Worm (Caenorhabditis elegans): ENCODE measurements around the gene asp-6.

asp-6 gene

ce11 chrV:8300935-8301535 is 32.3 kb upstream of the asp-6 start, which contains the start of gene W02D7.6:
Gene W02D7.6, minus strand, starts transcription at chrV:8301507.
- TF ChIP-seq T22C8.4 (GFP tag; IDR thresholded peaks at IDR 0.05) (no peak), flt-1 (GFP tag; IDR thresholded peaks at IDR 0.05) (0 out of 2 replicates have a peak, but pooled peaks have one; percentile 40)

- TF ChIP-seq ztf-23 (GFP tag; IDR thresholded peaks at IDR 0.05) (no peak), klf-2 (GFP tag; conservative IDR thresholded peaks at IDR 0.05) (no peak), T22C8.4 (GFP tag; IDR thresholded peaks at IDR 0.05) (no peak), med-1 (GFP tag; optimal IDR thresholded peaks at IDR 0.05; ENCODE audit: insufficient read depth) (no peak), ref-1 (GFP tag; conservative IDR thresholded peaks at IDR 0.05) (no peak), cog-1 (tag; optimal IDR thresholded peaks at IDR 0.05) (no peak), tab-1 (GFP tag; IDR thresholded peaks at IDR 0.05) (no peak), ztf-29 (GFP tag; IDR thresholded peaks at IDR 0.05) (no peak), flt-1 (GFP tag; IDR thresholded peaks at IDR 0.05) (no peak)
These were observed 30.6 kb upstream of the asp-6 start, which contains the start of gene W02D7.5 for ce11 chrV:8299191-8299854. Gene W02D7.5, minus strand, starts transcription at chrV:8299241.

ce11 chrV:8297504-8297903 is 28.8 kb upstream of the asp-6 start, which contains the start of gene W02D7.4:
Gene W02D7.4, minus strand, starts transcription at chrV:8297604.
- TF ChIP-seq med-1 (GFP tag; optimal IDR thresholded peaks at IDR 0.05; ENCODE audit: insufficient read depth), result no peak

- TF ChIP-seq ztf-23 (GFP tag; IDR thresholded peaks at IDR 0.05), result no peak
- TF ChIP-seq ztf-29 (GFP tag; IDR thresholded peaks at IDR 0.05), result no peak
- no peak for TF ChIP-seq ref-1 (GFP tag; conservative IDR thresholded peaks at IDR 0.05)
- no peak for TF ChIP-seq flt-1 (GFP tag; IDR thresholded peaks at IDR 0.05)
- TF ChIP-seq T22C8.4 (GFP tag; IDR thresholded peaks at IDR 0.05), result no peak
- no peak for TF ChIP-seq klf-2 (GFP tag; conservative IDR thresholded peaks at IDR 0.05)
- TF ChIP-seq med-1 (GFP tag; optimal IDR thresholded peaks at IDR 0.05; ENCODE audit: insufficient read depth), result no peak
- TF ChIP-seq tab-1 (GFP tag; IDR thresholded peaks at IDR 0.05), result no peak
- no peak for TF ChIP-seq cog-1 (tag; optimal IDR thresholded peaks at IDR 0.05)
These were observed 27.1 kb upstream of the asp-6 start, which contains the start of gene smex-1 for ce11 chrV:8295866-8296265. Gene smex-1, minus strand, starts transcription at chrV:8295966.

- TF ChIP-seq flt-1 (GFP tag; IDR thresholded peaks at IDR 0.05) (no peak), ztf-23 (GFP tag; IDR thresholded peaks at IDR 0.05) (no peak), ref-1 (GFP tag; conservative IDR thresholded peaks at IDR 0.05) (no peak), T22C8.4 (GFP tag; IDR thresholded peaks at IDR 0.05) (no peak), tab-1 (GFP tag; IDR thresholded peaks at IDR 0.05) (no peak), med-1 (GFP tag; optimal IDR thresholded peaks at IDR 0.05; ENCODE audit: insufficient read depth) (no peak), klf-2 (GFP tag; conservative IDR thresholded peaks at IDR 0.05) (no peak), ztf-29 (GFP tag; IDR thresholded peaks at IDR 0.05) (no peak), cog-1 (tag; optimal IDR thresholded peaks at IDR 0.05) (no peak)
These were observed 23.0 kb upstream of the asp-6 start, which contains the start of gene srg-33 for ce11 chrV:8291764-8292163. Gene srg-33, plus strand, starts transcription at chrV:8292064.

ce11 chrV:8288125-8288806 is 19.5 kb upstream of the asp-6 start:
- no peak for TF ChIP-seq ztf-23 (GFP tag; IDR thresholded peaks at IDR 0.05)
- TF ChIP-seq flt-1 (GFP tag; IDR thresholded peaks at IDR 0.05), result no peak
- TF ChIP-seq cog-1 (tag; optimal IDR thresholded peaks at IDR 0.05), result no peak
- TF ChIP-seq tab-1 (GFP tag; IDR thresholded peaks at IDR 0.05), result no peak
- TF ChIP-seq klf-2 (GFP tag; conservative IDR thresholded peaks at IDR 0.05), result no peak
- no peak for TF ChIP-seq T22C8.4 (GFP tag; IDR thresholded peaks at IDR 0.05)
- no peak for TF ChIP-seq ztf-29 (GFP tag; IDR thresholded peaks at IDR 0.05)
- TF ChIP-seq med-1 (GFP tag; optimal IDR thresholded peaks at IDR 0.05; ENCODE audit: insufficient read depth), result no peak
- TF ChIP-seq ref-1 (GFP tag; conservative IDR thresholded peaks at IDR 0.05), result no peak

- TF ChIP-seq klf-2 (GFP tag; conservative IDR thresholded peaks at IDR 0.05), result no peak
- no peak for TF ChIP-seq ztf-23 (GFP tag; IDR thresholded peaks at IDR 0.05)
- no peak for TF ChIP-seq ztf-29 (GFP tag; IDR thresholded peaks at IDR 0.05)
- TF ChIP-seq flt-1 (GFP tag; IDR thresholded peaks at IDR 0.05), result no peak
- no peak for TF ChIP-seq T22C8.4 (GFP tag; IDR thresholded peaks at IDR 0.05)
- TF ChIP-seq cog-1 (tag; optimal IDR thresholded peaks at IDR 0.05), result no peak
- no peak for TF ChIP-seq tab-1 (GFP tag; IDR thresholded peaks at IDR 0.05)
- TF ChIP-seq ref-1 (GFP tag; conservative IDR thresholded peaks at IDR 0.05), result no peak
- no peak for TF ChIP-seq med-1 (GFP tag; optimal IDR thresholded peaks at IDR 0.05; ENCODE audit: insufficient read depth)
These were observed 16.7 kb upstream of the asp-6 start for ce11 chrV:8285455-8285854.

- TF ChIP-seq T22C8.4 (GFP tag; IDR thresholded peaks at IDR 0.05) (no peak), ztf-29 (GFP tag; IDR thresholded peaks at IDR 0.05) (no peak), med-1 (GFP tag; optimal IDR thresholded peaks at IDR 0.05; ENCODE audit: insufficient read depth) (no peak), ztf-23 (GFP tag; IDR thresholded peaks at IDR 0.05) (no peak), klf-2 (GFP tag; conservative IDR thresholded peaks at IDR 0.05) (no peak), tab-1 (GFP tag; IDR thresholded peaks at IDR 0.05) (no peak), flt-1 (GFP tag; IDR thresholded peaks at IDR 0.05) (no peak), cog-1 (tag; optimal IDR thresholded peaks at IDR 0.05) (no peak), ref-1 (GFP tag; conservative IDR thresholded peaks at IDR 0.05) (no peak)
These were observed 16.1 kb upstream of the asp-6 start, which contains the start of gene slc-17.5 for ce11 chrV:8284800-8285199. Gene slc-17.5, minus strand, starts transcription at chrV:8284900.

ce11 chrV:8282933-8283332 is 14.2 kb upstream of the asp-6 start:
- no peak for TF ChIP-seq ztf-29 (GFP tag; IDR thresholded peaks at IDR 0.05)

Measured in whole organism, midembryonic.